Fruit fly (Drosophila melanogaster): ENCODE results near the gene Ptp61F.

Ptp61F gene

dm6 chr3L:1378862-1379543 lies 96.1 kb downstream of the Ptp61F start (continued):
- TF ChIP-seq fd96Cb (tag; optimal IDR thresholded peaks at IDR 0.05) (peak; percentile 52), CG2120 (GFP tag; optimal IDR thresholded peaks at IDR 0.05) (peak; percentile 18), CG6654 (GFP tag; optimal IDR thresholded peaks at IDR 0.05) (no peak), vfl (GFP tag; optimal IDR thresholded peaks at IDR 0.05) (no peak), sug (tag; optimal IDR thresholded peaks at IDR 0.05) (no peak), Bdp1 (GFP tag; optimal IDR thresholded peaks at IDR 0.05) (no peak), CG15514 (GFP tag; optimal IDR thresholded peaks at IDR 0.05) (no peak), CG12769 (tag; optimal IDR thresholded peaks at IDR 0.05) (peak; percentile 69), CG10147 (GFP tag; optimal IDR thresholded peaks at IDR 0.05) (no peak), esg (GFP tag; conservative IDR thresholded peaks at IDR 0.05) (peak; percentile 42), CG9437 (GFP tag; optimal IDR thresholded peaks at IDR 0.05) (peak; percentile 26), Doc2 (GFP tag; IDR thresholded peaks at IDR 0.05) (0 out of 2 replicates have a peak, but pooled peaks have one; percentile 8), zen (tag; optimal IDR thresholded peaks at IDR 0.05) (peak; percentile 22), gcm (GFP tag; optimal IDR thresholded peaks at IDR 0.05) (peak; percentile 59), CG34376 (GFP tag; optimal IDR thresholded peaks at IDR 0.05) (no peak), zfh2 (GFP tag; optimal IDR thresholded peaks at IDR 0.05) (no peak), CG34224 (GFP tag; IDR thresholded peaks at IDR 0.05; ENCODE audit: partially characterized antibody) (no peak), CG12659 (GFP tag; optimal IDR thresholded peaks at IDR 0.05) (peak; percentile 45), gcm2 (GFP tag; optimal IDR thresholded peaks at IDR 0.05) (no peak), CG17328 (GFP tag; IDR thresholded peaks at IDR 0.05) (peak; percentile 80), Myb (GFP tag; optimal IDR thresholded peaks at IDR 0.05) (no peak), Trl (optimal IDR thresholded peaks at IDR 0.05) (no peak), Trl (GFP tag; optimal IDR thresholded peaks at IDR 0.05) (no peak), CG13775 (GFP tag; optimal IDR thresholded peaks at IDR 0.05) (peak; percentile 53), dysf (GFP tag; IDR thresholded peaks at IDR 0.05) (peak; percentile 67), CG10431 (GFP tag; optimal IDR thresholded peaks at IDR 0.05) (no peak), Lim3 (GFP tag; IDR thresholded peaks at IDR 0.05) (no peak), CG1602 (GFP tag; optimal IDR thresholded peaks at IDR 0.05) (peak; percentile 51), Dref (GFP tag; IDR thresholded peaks at IDR 0.05) (0 out of 2 replicates have a peak, but pooled peaks have one; percentile 8), E2f1 (GFP tag; IDR thresholded peaks at IDR 0.05) (peak; percentile 50; the same call in 1 of the 2 replicates), nerfin-2 (GFP tag; IDR thresholded peaks at IDR 0.05; ENCODE audit: partially characterized antibody) (no peak), bcd (GFP tag; optimal IDR thresholded peaks at IDR 0.05) (peak; percentile 60), ash1 (GFP tag; optimal IDR thresholded peaks at IDR 0.05) (no peak), Vsx1 (GFP tag; optimal IDR thresholded peaks at IDR 0.05) (no peak), abd-A (tag; optimal IDR thresholded peaks at IDR 0.05) (no peak), dm (GFP tag; optimal IDR thresholded peaks at IDR 0.05) (no peak), z (GFP tag; IDR thresholded peaks at IDR 0.05) (0 out of 3 replicates have a peak, but pooled peaks have one; percentile 48), grau (tag; optimal IDR thresholded peaks at IDR 0.05) (peak; percentile 62), Fer1 (GFP tag; optimal IDR thresholded peaks at IDR 0.05) (no peak), wdn (GFP tag; IDR thresholded peaks at IDR 0.05) (no peak), Awh (GFP tag; IDR thresholded peaks at IDR 0.05) (peak; percentile 77), CG12236 (GFP tag; optimal IDR thresholded peaks at IDR 0.05) (no peak), CG7357 (GFP tag; IDR thresholded peaks at IDR 0.05) (peak; percentile 63; the same call in 1 of the 3 replicates), p53 (GFP tag; optimal IDR thresholded peaks at IDR 0.05) (no peak), CG11560 (tag; IDR thresholded peaks at IDR 0.05) (0 out of 3 replicates have a peak, but pooled peaks have one; percentile 39), CG2129 (GFP tag; IDR thresholded peaks at IDR 0.05; ENCODE audit: partially characterized antibody) (no peak), CG6272 (GFP tag; IDR thresholded peaks at IDR 0.05) (peak; percentile 39; the same call in 1 of the 2 replicates), CG4404 (GFP tag; IDR thresholded peaks at IDR 0.05) (peak; percentile 62), CG14860 (GFP tag; IDR thresholded peaks at IDR 0.05; ENCODE audit: partially characterized antibody) (0 out of 3 replicates have a peak, but pooled peaks have one; percentile 10), repo (GFP tag; optimal IDR thresholded peaks at IDR 0.05) (no peak)

Data from whole organism, embryonic.